Fruit fly (Drosophila melanogaster) whole organism, prepupa: ENCODE measurements around the gene CG43050.

ENCODE experiments used
- Blimp-1 ChIP-seq: fragments of 200-800 bp; sonication (Bioruptor generic); optimal IDR thresholded peaks from 3 replicates; lab custom pipeline; 2017; ENCODE audit warnings: missing biosample characterization, missing genetic modification characterization, mild to moderate bottlenecking, moderate library complexity, missing genetic modification reagents
- CG10631 ChIP-seq: fragments of 200-800 bp; sonication (Bioruptor generic); optimal IDR thresholded peaks from 2 replicates; lab custom pipeline; 2016; ENCODE audit warnings: missing biosample characterization, missing genetic modification characterization
- CG10669 ChIP-seq: fragments of 200-800 bp; sonication (Bioruptor generic); optimal IDR thresholded peaks from 3 replicates; lab custom pipeline; 2018; ENCODE audit warnings: missing biosample characterization, mild to moderate bottlenecking, missing genetic modification characterization, moderate library complexity
- CG11294 ChIP-seq: fragments of 200-800 bp; sonication (Bioruptor generic); IDR thresholded peaks from 2 replicates; pipeline ENCODE4 v1.3.6; 2022; ENCODE audit warnings: missing biosample characterization, missing genetic modification characterization
- CG11762 ChIP-seq: fragments of 200-800 bp; sonication (Bioruptor generic); optimal IDR thresholded peaks from 3 replicates; lab custom pipeline; 2016; ENCODE audit warnings: missing biosample characterization, missing genetic modification characterization; ENCODE audit not compliant: insufficient read depth
- CG11902 ChIP-seq: fragments of 200-800 bp; sonication (Bioruptor generic); optimal IDR thresholded peaks from 3 replicates; lab custom pipeline; 2016; ENCODE audit warnings: missing biosample characterization, missing genetic modification characterization
- CG15336 ChIP-seq: fragments of 200-800 bp; sonication (Bioruptor generic); IDR thresholded peaks from 2 replicates; pipeline ENCODE4 v1.3.6; 2022; ENCODE audit warnings: missing biosample characterization, missing genetic modification characterization
- CG1621 ChIP-seq: fragments of 200-800 bp; sonication (Bioruptor generic); optimal IDR thresholded peaks from 3 replicates; lab custom pipeline; 2018; ENCODE audit warnings: missing biosample characterization, mild to moderate bottlenecking, missing genetic modification characterization
- CG3032 ChIP-seq: fragments of 200-800 bp; optimal IDR thresholded peaks from 2 replicates; lab custom pipeline; 2019; ENCODE audit warnings: missing biosample characterization, mild to moderate bottlenecking, missing genetic modification characterization, moderate library complexity
- CG31627 ChIP-seq: fragments of 200-800 bp; sonication (Bioruptor generic); optimal IDR thresholded peaks from 3 replicates; lab custom pipeline; 2016; ENCODE audit warnings: missing biosample characterization, missing genetic modification characterization
- CG34406 ChIP-seq: fragments of 200-800 bp; sonication (Bioruptor generic); optimal IDR thresholded peaks from 3 replicates; lab custom pipeline; 2016; ENCODE audit warnings: missing biosample characterization, missing genetic modification characterization
- CG3919 ChIP-seq: fragments of 200-800 bp; sonication (Bioruptor generic); optimal IDR thresholded peaks from 3 replicates; lab custom pipeline; 2016; ENCODE audit warnings: missing biosample characterization, missing genetic modification characterization
- CG6163 ChIP-seq: fragments of 200-800 bp; sonication (Bioruptor generic); IDR thresholded peaks from 3 replicates; pipeline ENCODE4 v1.3.6; 2022; ENCODE audit warnings: missing biosample characterization, missing genetic modification characterization
- CG6276 ChIP-seq: fragments of 200-800 bp; sonication (Bioruptor generic); optimal IDR thresholded peaks from 2 replicates; lab custom pipeline; 2017; ENCODE audit warnings: missing biosample characterization, mild to moderate bottlenecking, missing genetic modification characterization
- CG6792 ChIP-seq: fragments of 200-800 bp; sonication (Bioruptor generic); optimal IDR thresholded peaks from 3 replicates; lab custom pipeline; 2016; ENCODE audit warnings: missing biosample characterization, missing genetic modification characterization
- CG6808 ChIP-seq: fragments of 200-800 bp; sonication (Bioruptor generic); optimal IDR thresholded peaks from 3 replicates; lab custom pipeline; 2017; ENCODE audit warnings: missing biosample characterization, missing genetic modification characterization, mild to moderate bottlenecking, moderate library complexity, missing genetic modification reagents
- CG6854 ChIP-seq: fragments of 200-800 bp; sonication (Bioruptor generic); optimal IDR thresholded peaks from 2 replicates; lab custom pipeline; 2017; ENCODE audit warnings: missing biosample characterization, mild to moderate bottlenecking, missing genetic modification characterization
- CG7368 ChIP-seq: fragments of 200-800 bp; sonication (Bioruptor generic); optimal IDR thresholded peaks from 3 replicates; lab custom pipeline; 2016; ENCODE audit warnings: missing biosample characterization, missing genetic modification characterization
- CG8119 ChIP-seq: fragments of 200-800 bp; sonication (Bioruptor generic); IDR thresholded peaks from 3 replicates; pipeline ENCODE4 v1.3.6; 2022; ENCODE audit warnings: missing biosample characterization, missing genetic modification characterization
- CG9139 ChIP-seq: fragments of 200-800 bp; sonication (Bioruptor generic); optimal IDR thresholded peaks from 3 replicates; lab custom pipeline; 2017; ENCODE audit warnings: missing biosample characterization, mild to moderate bottlenecking, missing genetic modification characterization
- Eip78C ChIP-seq: fragments of 200-800 bp; sonication (Bioruptor generic); peaks from one replicate; lab custom pipeline; 2016; ENCODE audit warnings: missing biosample characterization, missing genetic modification characterization
- Ets21C ChIP-seq: fragments of 200-800 bp; sonication (Bioruptor generic); optimal IDR thresholded peaks from 3 replicates; lab custom pipeline; 2016; ENCODE audit warnings: missing biosample characterization, missing genetic modification characterization
- Ets96B ChIP-seq: fragments of 200-800 bp; optimal IDR thresholded peaks from 2 replicates; lab custom pipeline; 2019; ENCODE audit warnings: missing biosample characterization, mild to moderate bottlenecking, missing genetic modification characterization, moderate library complexity
- Gug ChIP-seq: fragments of 200-800 bp; sonication (Bioruptor generic); IDR thresholded peaks from 2 replicates; pipeline ENCODE4 v1.3.6; 2022; ENCODE audit warnings: missing biosample characterization, missing genetic modification characterization
- Hr39 ChIP-seq: fragments of 200-800 bp; sonication (Bioruptor generic); optimal IDR thresholded peaks from 2 replicates; lab custom pipeline; 2016; ENCODE audit warnings: missing biosample characterization, missing genetic modification characterization
- Lpt ChIP-seq: fragments of 200-800 bp; sonication (Bioruptor generic); optimal IDR thresholded peaks from 3 replicates; lab custom pipeline; 2016; ENCODE audit warnings: missing biosample characterization, missing genetic modification characterization
- Met ChIP-seq: fragments of 200-800 bp; sonication (Bioruptor generic); optimal IDR thresholded peaks from 3 replicates; lab custom pipeline; 2016; ENCODE audit warnings: missing biosample characterization, missing genetic modification characterization
- OdsH ChIP-seq: fragments of 200-800 bp; sonication (Bioruptor generic); optimal IDR thresholded peaks from 3 replicates; lab custom pipeline; 2016; ENCODE audit warnings: missing biosample characterization, missing genetic modification characterization
- Sox102F ChIP-seq: fragments of 200-800 bp; sonication (Bioruptor generic); optimal IDR thresholded peaks from 2 replicates; lab custom pipeline; 2016; ENCODE audit warnings: missing biosample characterization, mild to moderate bottlenecking, missing genetic modification characterization
- Sox14 ChIP-seq: fragments of 200-800 bp; sonication (Bioruptor generic); optimal IDR thresholded peaks from 3 replicates; lab custom pipeline; 2016; ENCODE audit warnings: missing biosample characterization, missing genetic modification characterization
- Sox15 ChIP-seq: fragments of 200-800 bp; sonication (Bioruptor generic); optimal IDR thresholded peaks from 3 replicates; lab custom pipeline; 2016; ENCODE audit warnings: missing biosample characterization, missing genetic modification characterization
- achi ChIP-seq: fragments of 200-800 bp; sonication (Bioruptor generic); optimal IDR thresholded peaks from 3 replicates; lab custom pipeline; 2016; ENCODE audit warnings: missing biosample characterization, missing genetic modification characterization
- acj6 ChIP-seq: fragments of 200-800 bp; sonication (Bioruptor generic); optimal IDR thresholded peaks from 3 replicates; lab custom pipeline; 2016; ENCODE audit warnings: missing biosample characterization, missing genetic modification characterization
- cyc ChIP-seq: fragments of 200-800 bp; sonication (Bioruptor generic); optimal IDR thresholded peaks from 3 replicates; lab custom pipeline; 2016; ENCODE audit warnings: missing biosample characterization, missing genetic modification characterization
- dac ChIP-seq: fragments of 200-800 bp; sonication (Bioruptor generic); optimal IDR thresholded peaks from 2 replicates; lab custom pipeline; 2017; ENCODE audit warnings: missing biosample characterization, mild to moderate bottlenecking, missing genetic modification characterization
- eg ChIP-seq: fragments of 200-800 bp; sonication (Bioruptor generic); IDR thresholded peaks from 3 replicates; pipeline ENCODE4 v1.3.6; 2022; ENCODE audit warnings: missing biosample characterization, missing genetic modification characterization
- esn ChIP-seq: fragments of 200-800 bp; sonication (Bioruptor generic); optimal IDR thresholded peaks from 2 replicates; lab custom pipeline; 2016; ENCODE audit warnings: missing biosample characterization, mild to moderate bottlenecking, missing genetic modification characterization, moderate library complexity
- fd59A ChIP-seq: fragments of 200-800 bp; sonication (Bioruptor generic); optimal IDR thresholded peaks from 2 replicates; lab custom pipeline; 2017; ENCODE audit warnings: missing biosample characterization, mild to moderate bottlenecking, missing genetic modification characterization, missing genetic modification reagents
- fd85E ChIP-seq: fragments of 200-800 bp; sonication (Bioruptor generic); optimal IDR thresholded peaks from 3 replicates; lab custom pipeline; 2016; ENCODE audit warnings: missing biosample characterization, missing genetic modification characterization
- net ChIP-seq: fragments of 200-800 bp; sonication (Bioruptor generic); optimal IDR thresholded peaks from 3 replicates; lab custom pipeline; 2016; ENCODE audit warnings: missing biosample characterization, missing genetic modification characterization
- pdm3 ChIP-seq: fragments of 200-800 bp; sonication (Bioruptor generic); optimal IDR thresholded peaks from 3 replicates; lab custom pipeline; 2016; ENCODE audit warnings: missing biosample characterization, missing genetic modification characterization
- salr ChIP-seq, 2 experiments: fragments of 200-800 bp; sonication (Bioruptor generic); optimal IDR thresholded peaks; 3 replicates each; lab custom pipeline; 2016 to 2018; ENCODE audit warnings: missing biosample characterization in 2 of 2, missing genetic modification characterization in 2 of 2, mild to moderate bottlenecking in 1 of 2
- svp ChIP-seq: fragments of 200-800 bp; sonication (Bioruptor generic); peaks from one replicate; lab custom pipeline; 2016; ENCODE audit warnings: missing biosample characterization, missing genetic modification characterization
- topi ChIP-seq: fragments of 200-800 bp; sonication (Bioruptor generic); optimal IDR thresholded peaks from 3 replicates; lab custom pipeline; 2016; ENCODE audit warnings: missing biosample characterization, missing genetic modification characterization
- vri ChIP-seq: fragments of 200-800 bp; sonication (Bioruptor generic); optimal IDR thresholded peaks from 3 replicates; lab custom pipeline; 2016; ENCODE audit warnings: missing biosample characterization, mild to moderate bottlenecking, missing genetic modification characterization

Gene CG43050

DNA sequence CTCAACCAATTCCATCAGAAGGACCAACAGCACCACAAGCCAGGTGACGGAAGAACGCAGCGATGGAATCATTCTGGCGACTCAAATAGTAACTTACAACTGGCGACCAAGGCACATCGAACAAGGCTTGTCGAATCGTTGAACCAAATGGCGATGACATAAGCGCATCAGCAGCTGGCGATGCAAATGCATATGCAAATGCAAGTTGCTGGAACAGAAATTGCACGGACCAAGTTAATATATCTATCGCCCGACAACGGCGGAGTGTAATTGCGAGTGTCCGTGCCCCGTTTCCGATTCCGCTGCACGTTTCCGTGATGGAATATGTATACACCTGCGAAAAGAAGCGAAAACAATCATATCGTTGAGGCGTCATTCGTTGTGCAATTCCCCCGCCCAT lies at the start of gene CG43050, which contains the start of gene CG44198:
CG43050 (plus strand) TSS at position 261 of the 400 bp plus-strand sequence.
CG44198 (minus strand) TSS at position 101 of the 400 bp plus-strand sequence.
- TF ChIP-seq CG1621 (tag; lab: Kevin White, UChicago) (no peak), Sox102F (GFP tag; lab: Kevin White, UChicago) (no peak), CG15336 (no peak), CG11294 (no peak), Sox15 (GFP tag; lab: Kevin White, UChicago) (no peak), CG8119 (no peak), Ets21C (GFP tag; lab: Kevin White, UChicago) (no peak), CG9139 (GFP tag; lab: Kevin White, UChicago) (no peak), CG10631 (GFP tag; lab: Kevin White, UChicago) (no peak), vri (GFP tag; lab: Kevin White, UChicago) (no peak), svp (GFP tag; lab: Kevin White, UChicago) (no peak), Lpt (no peak)

DNA sequence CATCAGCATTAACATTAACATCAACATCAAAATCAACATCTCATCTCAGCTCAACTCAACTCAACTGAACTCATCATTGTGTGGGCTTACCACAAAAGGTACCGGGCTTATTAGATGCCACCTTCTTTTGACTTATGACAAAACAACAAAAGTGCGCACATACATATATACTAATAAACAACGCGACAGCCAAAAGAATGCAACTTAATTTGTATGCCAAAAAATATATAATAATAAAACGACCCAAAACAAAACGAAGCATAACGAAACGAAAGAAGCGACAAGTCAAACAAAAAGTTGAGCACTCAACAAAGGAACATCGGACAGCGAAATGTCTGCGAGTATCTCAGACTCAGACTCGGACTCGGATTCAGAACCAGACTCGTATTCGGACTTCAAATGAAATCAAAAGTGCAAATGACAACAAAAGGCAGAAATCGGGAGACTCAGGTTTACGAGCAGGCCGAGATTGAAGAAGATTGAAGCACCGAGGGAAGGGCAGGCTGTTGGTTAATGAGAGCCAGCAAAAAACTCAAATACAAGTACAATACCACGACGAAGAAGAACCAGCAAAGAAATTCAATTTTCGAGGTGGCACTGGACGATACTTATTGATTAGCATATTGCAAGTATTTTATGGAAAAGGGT lies 49.3 kb upstream of the CG43050 start:
- TF ChIP-seq net (no peak), Blimp-1 (GFP tag; lab: Kevin White, UChicago) (peak; percentile 95), Sox102F (GFP tag; lab: Kevin White, UChicago) (peak; percentile 38), svp (GFP tag; lab: Kevin White, UChicago) (peak; percentile 70), Eip78C (GFP tag; lab: Kevin White, UChicago) (peak; percentile 50)

DNA sequence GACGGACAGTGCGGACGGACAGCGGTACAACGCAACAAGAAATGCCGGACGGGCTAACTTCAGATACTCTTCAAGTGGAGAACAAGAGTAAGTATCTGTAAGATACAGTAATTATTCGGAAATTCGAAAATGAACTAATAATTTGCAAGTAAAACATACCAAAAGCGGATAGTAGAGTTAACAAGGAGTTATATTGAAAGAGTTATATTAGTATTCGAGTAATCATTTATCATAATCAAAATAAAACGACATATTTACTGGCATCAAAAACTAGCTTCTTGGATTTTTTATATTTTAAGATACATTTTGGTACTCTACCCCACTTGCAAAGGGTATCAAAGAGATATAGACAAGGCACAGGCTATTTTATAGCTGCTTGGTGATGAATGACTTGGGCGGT lies 47.8 kb upstream of the CG43050 start:
- TF ChIP-seq cyc = no peak
- TF ChIP-seq Gug (GFP tag; lab: Robert Waterston, UW) = peak; percentile 29
- no peak for TF ChIP-seq eg
- peak; percentile 30 for TF ChIP-seq OdsH (GFP tag; lab: Kevin White, UChicago)
- peak; percentile 26 for TF ChIP-seq achi (GFP tag; lab: Kevin White, UChicago)
- TF ChIP-seq net = peak; percentile 5
- peak; percentile 24 for TF ChIP-seq CG10669 (GFP tag; lab: Kevin White, UChicago)
- TF ChIP-seq fd59A (GFP tag; lab: Kevin White, UChicago) = peak; percentile 37
- TF ChIP-seq acj6 (GFP tag; lab: Kevin White, UChicago) = peak; percentile 30
- no peak for TF ChIP-seq fd85E (GFP tag; lab: Kevin White, UChicago)
- no peak for TF ChIP-seq Ets21C (GFP tag; lab: Kevin White, UChicago)
- TF ChIP-seq CG6854 (GFP tag; lab: Kevin White, UChicago) = no peak
- TF ChIP-seq CG6163 (GFP tag; lab: Robert Waterston, UW) = 0 out of 3 replicates have a peak, but pooled peaks have one; percentile 13
- TF ChIP-seq Sox15 (GFP tag; lab: Kevin White, UChicago) = no peak
- TF ChIP-seq vri (GFP tag; lab: Kevin White, UChicago) = no peak
- TF ChIP-seq CG9139 (GFP tag; lab: Kevin White, UChicago) = no peak
- no peak for TF ChIP-seq esn
- TF ChIP-seq CG34406 (GFP tag; lab: Kevin White, UChicago) = no peak
- TF ChIP-seq CG6808 (GFP tag; lab: Kevin White, UChicago) = peak; percentile 27
- TF ChIP-seq Met (GFP tag; lab: Kevin White, UChicago) = no peak
- TF ChIP-seq Ets96B (tag; lab: Kevin White, UChicago) = peak; percentile 58
- peak; percentile 24 for TF ChIP-seq CG3919 (GFP tag; lab: Kevin White, UChicago)
- no peak for TF ChIP-seq CG11902 (GFP tag; lab: Kevin White, UChicago)
- peak; percentile 0 for TF ChIP-seq CG11762 (GFP tag; lab: Kevin White, UChicago)
- TF ChIP-seq CG8119 = peak; percentile 31; the same call in 1 of the 3 replicates
- TF ChIP-seq CG10631 (GFP tag; lab: Kevin White, UChicago) = peak; percentile 58
- TF ChIP-seq CG7368 = no peak
- no peak for TF ChIP-seq CG31627
- no peak for TF ChIP-seq topi (GFP tag; lab: Kevin White, UChicago)
- peak; percentile 49; the same call in 1 of the 2 replicates for TF ChIP-seq CG15336
- TF ChIP-seq CG6792 (GFP tag; lab: Kevin White, UChicago) = peak; percentile 10
- TF ChIP-seq salr (GFP tag; optimal IDR thresholded peaks at IDR 0.05; lab: Kevin White, UChicago) = peak in 1 of 2 experiments; percentile 40
- no peak for TF ChIP-seq CG6276
- peak; percentile 39 for TF ChIP-seq Sox14 (GFP tag; lab: Kevin White, UChicago)
- no peak for TF ChIP-seq CG1621 (tag; lab: Kevin White, UChicago)
- TF ChIP-seq Sox102F (GFP tag; lab: Kevin White, UChicago) = no peak
- TF ChIP-seq dac (GFP tag; lab: Kevin White, UChicago) = no peak
- no peak for TF ChIP-seq Blimp-1 (GFP tag; lab: Kevin White, UChicago)
- no peak for TF ChIP-seq Lpt
- no peak for TF ChIP-seq Hr39 (GFP tag; lab: Kevin White, UChicago)
- peak; percentile 53 for TF ChIP-seq CG3032 (tag; lab: Kevin White, UChicago)
- TF ChIP-seq pdm3 = peak; percentile 7
